Fruit fly (Drosophila melanogaster) Kc167 (cell line): ENCODE results near the gene Prosbeta4.

Experiments
- Myc ChIP-seq: fragments of >200 bp; optimal IDR thresholded peaks from 2 replicates; lab custom pipeline; 2017; ENCODE audit warnings: missing external identifiers
- Sin3A ChIP-seq: fragments of >200 bp; optimal IDR thresholded peaks from 2 replicates; lab custom pipeline; 2018; ENCODE audit warnings: missing external identifiers
- h ChIP-seq: fragments of >200 bp; optimal IDR thresholded peaks from 3 replicates; lab custom pipeline; 2018; ENCODE audit warnings: missing external identifiers
- insv ChIP-seq: fragments of >200 bp; optimal IDR thresholded peaks from 3 replicates; lab custom pipeline; 2018; ENCODE audit warnings: missing external identifiers
- psq ChIP-seq: fragments of >200 bp; optimal IDR thresholded peaks from 2 replicates; lab custom pipeline; 2017; ENCODE audit warnings: missing external identifiers
- ttk ChIP-seq: sonication (Bioruptor generic); optimal IDR thresholded peaks from 2 replicates; lab custom pipeline; 2017; ENCODE audit warnings: missing external identifiers

- TF ChIP-seq h (lab: Kevin White, UChicago) (no peak), ttk (lab: Kevin White, UChicago) (no peak), insv (lab: Kevin White, UChicago) (no peak), Sin3A (lab: Kevin White, UChicago) (no peak), Myc (no peak), psq (lab: Kevin White, UChicago) (no peak)
These were observed 994 bp downstream of the Prosbeta4 start, which contains the start of gene CG17996 for dm6 chr2L:16730939-16731338.
